Fruit fly (Drosophila melanogaster) whole organism, wandering third instar larva: ENCODE results near the gene Ak3.
A peak's percentile ranks its signal among the peaks of the same experiment; 100 is the strongest.

Experiments
- Abd-B ChIP-seq: fragments of >200 bp; optimal IDR thresholded peaks from 2 replicates; lab custom pipeline; 2017; ENCODE audit warnings: missing biosample characterization, missing genetic modification characterization
- CG32264 ChIP-seq: fragments of 200-800 bp; sonication (Bioruptor generic); optimal IDR thresholded peaks from 2 replicates; lab custom pipeline; 2016; ENCODE audit warnings: missing biosample characterization, missing genetic modification characterization
- CG9705 ChIP-seq: fragments of 200-800 bp; sonication (Bioruptor generic); optimal IDR thresholded peaks from 2 replicates; lab custom pipeline; 2018; ENCODE audit warnings: missing biosample characterization, mild to moderate bottlenecking, missing genetic modification characterization
- CrebA ChIP-seq: fragments of 200-800 bp; sonication (Bioruptor generic); optimal IDR thresholded peaks from 2 replicates; lab custom pipeline; 2016; ENCODE audit warnings: missing biosample characterization, mild to moderate bottlenecking, missing genetic modification characterization, borderline replicate concordance
- Dfd ChIP-seq: fragments of >200 bp; optimal IDR thresholded peaks from 2 replicates; lab custom pipeline; 2017; ENCODE audit warnings: missing biosample characterization, missing genetic modification characterization
- Dif ChIP-seq: fragments of 200-275, 200-300 bp; sonication (Bioruptor generic); optimal IDR thresholded peaks from 2 replicates; lab custom pipeline; 2018; ENCODE audit warnings: missing biosample characterization, missing genetic modification characterization; ENCODE audit not compliant: partially characterized antibody
- GATAd ChIP-seq: sonication (Bioruptor generic); optimal IDR thresholded peaks from 2 replicates; lab custom pipeline; 2016; ENCODE audit warnings: missing biosample characterization, missing genetic modification characterization
- HLH106 ChIP-seq: fragments of 200-800 bp; optimal IDR thresholded peaks from 3 replicates; lab custom pipeline; 2019; ENCODE audit warnings: missing biosample characterization, mild to moderate bottlenecking, missing genetic modification characterization, moderate library complexity
- Hnf4 ChIP-seq: fragments of 200-800 bp; sonication (Bioruptor generic); optimal IDR thresholded peaks from 2 replicates; lab custom pipeline; 2016; ENCODE audit warnings: missing biosample characterization, mild to moderate bottlenecking, missing genetic modification characterization
- Hr78 ChIP-seq: fragments of >200 bp; optimal IDR thresholded peaks from 2 replicates; lab custom pipeline; 2017; ENCODE audit warnings: missing biosample characterization, missing genetic modification characterization
- Hr83 ChIP-seq: fragments of 200-300 bp; sonication (Bioruptor generic); optimal IDR thresholded peaks from 2 replicates; lab custom pipeline; 2016; ENCODE audit warnings: missing biosample characterization, mild to moderate bottlenecking, missing genetic modification characterization, moderate library complexity; ENCODE audit not compliant: poor library complexity, severe bottlenecking
- Jra ChIP-seq: sonication (Bioruptor generic); optimal IDR thresholded peaks from 2 replicates; lab custom pipeline; 2016; ENCODE audit warnings: missing biosample characterization, missing genetic modification characterization
- Mio ChIP-seq: sonication (Bioruptor generic); optimal IDR thresholded peaks from 2 replicates; lab custom pipeline; 2016; ENCODE audit warnings: missing biosample characterization, missing genetic modification characterization
- Myc ChIP-seq: fragments of >200 bp; optimal IDR thresholded peaks from 2 replicates; lab custom pipeline; 2017
- N ChIP-seq: fragments of >200 bp; optimal IDR thresholded peaks from 2 replicates; lab custom pipeline; 2018; ENCODE audit warnings: missing biosample characterization, missing external identifiers, missing genetic modification characterization
- OdsH ChIP-seq: fragments of 200-800 bp; sonication (Bioruptor generic); optimal IDR thresholded peaks from 2 replicates; lab custom pipeline; 2016; ENCODE audit warnings: missing biosample characterization, mild to moderate bottlenecking, missing genetic modification characterization
- Rel ChIP-seq, 2 experiments: fragments of 200-800 bp; sonication (Bioruptor generic) in 1 of 2; optimal IDR thresholded peaks; 2 replicates in 1 of 2; 3 replicates in 1 of 2; lab custom pipeline; 2016 to 2019; ENCODE audit warnings: mild to moderate bottlenecking in 2 of 2, missing biosample characterization in 2 of 2, missing genetic modification characterization in 2 of 2, moderate library complexity in 1 of 2
- Sp1 ChIP-seq: fragments of 200-800 bp; sonication (Bioruptor generic); optimal IDR thresholded peaks from 3 replicates; lab custom pipeline; 2019; ENCODE audit warnings: missing biosample characterization, mild to moderate bottlenecking, missing genetic modification characterization, moderate library complexity
- Vsx2 ChIP-seq: fragments of 200-300, 225-300 bp; sonication (Bioruptor generic); optimal IDR thresholded peaks from 2 replicates; lab custom pipeline; 2018; ENCODE audit warnings: missing biosample characterization, missing genetic modification characterization; ENCODE audit not compliant: partially characterized antibody
- br ChIP-seq: fragments of 200-800 bp; sonication (Bioruptor generic); optimal IDR thresholded peaks from 2 replicates; lab custom pipeline; 2016; ENCODE audit warnings: missing biosample characterization, missing genetic modification characterization
- brk ChIP-seq: fragments of 200-800 bp; sonication (Bioruptor generic); optimal IDR thresholded peaks from 2 replicates; lab custom pipeline; 2016; ENCODE audit warnings: missing biosample characterization, mild to moderate bottlenecking, missing genetic modification characterization
- dl ChIP-seq, 2 experiments: fragments of 175-275, 200-275 bp in 1 of 2; fragments of 200-275 bp in 1 of 2; sonication (Bioruptor generic); optimal IDR thresholded peaks; lab custom pipeline; 2018; ENCODE audit warnings: mild to moderate bottlenecking in 2 of 2, missing biosample characterization in 2 of 2, missing genetic modification characterization in 2 of 2, moderate library complexity in 2 of 2; ENCODE audit not compliant: partially characterized antibody in 2 of 2, insufficient read depth in 1 of 2
- dmrt93B ChIP-seq: fragments of 200-800 bp; sonication (Bioruptor generic); optimal IDR thresholded peaks from 2 replicates; lab custom pipeline; 2018; ENCODE audit warnings: missing biosample characterization, mild to moderate bottlenecking, missing genetic modification characterization
- dsf ChIP-seq: sonication (Bioruptor generic); optimal IDR thresholded peaks from 2 replicates; lab custom pipeline; 2016; ENCODE audit warnings: missing biosample characterization, missing genetic modification characterization, borderline replicate concordance
- ey ChIP-seq: fragments of 200-800 bp; sonication (Bioruptor generic); optimal IDR thresholded peaks from 2 replicates; lab custom pipeline; 2016; ENCODE audit warnings: missing biosample characterization, missing genetic modification characterization
- foxo ChIP-seq, 2 experiments: fragments of 200-800 bp; sonication (Bioruptor generic); optimal IDR thresholded peaks; 2 replicates in 1 of 2; 3 replicates in 1 of 2; lab custom pipeline; 2016 to 2017; ENCODE audit warnings: missing biosample characterization in 2 of 2, missing genetic modification characterization in 2 of 2
- fru ChIP-seq: fragments of 200-800 bp; sonication (Bioruptor generic); optimal IDR thresholded peaks from 3 replicates; lab custom pipeline; 2016; ENCODE audit warnings: missing biosample characterization, mild to moderate bottlenecking, missing genetic modification characterization
- h ChIP-seq: fragments of 200-800 bp; sonication (Bioruptor generic); optimal IDR thresholded peaks from 3 replicates; lab custom pipeline; 2016; ENCODE audit warnings: missing biosample characterization, mild to moderate bottlenecking, missing genetic modification characterization
- jim ChIP-seq: fragments of 175-275, 200-325 bp; sonication (Bioruptor generic); optimal IDR thresholded peaks from 2 replicates; lab custom pipeline; 2016; ENCODE audit warnings: missing biosample characterization, mild to moderate bottlenecking, missing genetic modification characterization
- lola ChIP-seq: fragments of >200 bp; optimal IDR thresholded peaks from 2 replicates; lab custom pipeline; 2017; ENCODE audit warnings: missing biosample characterization, missing genetic modification characterization
- pan ChIP-seq: fragments of >200 bp; optimal IDR thresholded peaks from 2 replicates; lab custom pipeline; 2017
- psq ChIP-seq: fragments of 200-800 bp; sonication (Bioruptor generic); optimal IDR thresholded peaks from 3 replicates; lab custom pipeline; 2017; ENCODE audit warnings: missing biosample characterization, mild to moderate bottlenecking, missing genetic modification characterization, moderate library complexity
- rgr ChIP-seq: fragments of 200-800 bp; sonication (Bioruptor generic); optimal IDR thresholded peaks from 3 replicates; lab custom pipeline; 2016; ENCODE audit warnings: missing biosample characterization, mild to moderate bottlenecking, missing genetic modification characterization
- sage ChIP-seq: fragments of 200-800 bp; sonication (Bioruptor generic); optimal IDR thresholded peaks from 2 replicates; lab custom pipeline; 2016; ENCODE audit warnings: missing biosample characterization, mild to moderate bottlenecking, missing genetic modification characterization
- sv ChIP-seq: fragments of 200-800 bp; sonication (Bioruptor generic); optimal IDR thresholded peaks from 3 replicates; lab custom pipeline; 2016; ENCODE audit warnings: missing biosample characterization, missing genetic modification characterization
- tai ChIP-seq: sonication (Bioruptor generic); optimal IDR thresholded peaks from 2 replicates; lab custom pipeline; 2016; ENCODE audit warnings: missing biosample characterization, missing genetic modification characterization
- usp ChIP-seq: fragments of >200 bp; optimal IDR thresholded peaks from 2 replicates; lab custom pipeline; 2017; ENCODE audit warnings: missing biosample characterization, missing genetic modification characterization
- woc ChIP-seq: sonication (Bioruptor generic); optimal IDR thresholded peaks from 2 replicates; lab custom pipeline; 2016; ENCODE audit warnings: missing biosample characterization, mild to moderate bottlenecking, missing genetic modification characterization

Gene Ak3

dm6 chr3R:10872820-10873219 is 16.6 kb downstream of the Ak3 start, which contains the start of gene CG4596:
Gene CG4596 (plus strand): TSS chr3R:10873038.
- TF ChIP-seq CG32264 (no peak), br (no peak), Hr83 (GFP tag; lab: Kevin White, UChicago) (no peak), lola (GFP tag; lab: Kevin White, UChicago) (no peak), Rel (GFP tag; optimal IDR thresholded peaks at IDR 0.05; lab: Kevin White, UChicago) (no peak), Rel (tag; optimal IDR thresholded peaks at IDR 0.05; lab: Kevin White, UChicago) (no peak), foxo (GFP tag; optimal IDR thresholded peaks at IDR 0.05; lab: Kevin White, UChicago) (no peak), pan (lab: Kevin White, UChicago) (no peak), usp (GFP tag; lab: Kevin White, UChicago) (no peak), woc (GFP tag; lab: Kevin White, UChicago) (no peak), Vsx2 (GFP tag; lab: Kevin White, UChicago) (no peak)

- TF ChIP-seq dsf (GFP tag; lab: Kevin White, UChicago): no peak
- TF ChIP-seq OdsH: peak; percentile 61
- no peak for TF ChIP-seq dl (GFP tag; optimal IDR thresholded peaks at IDR 0.05; lab: Kevin White, UChicago; ENCODE audit: insufficient read depth in 1 of 2, partially characterized antibody in 2 of 2)
- TF ChIP-seq fru (GFP tag; lab: Kevin White, UChicago): peak; percentile 23
- peak; percentile 53 for TF ChIP-seq CG9705 (GFP tag; lab: Kevin White, UChicago)
- peak in 1 of 2 experiments; percentile 76 for TF ChIP-seq foxo (GFP tag; optimal IDR thresholded peaks at IDR 0.05; lab: Kevin White, UChicago)
- TF ChIP-seq Mio (GFP tag; lab: Kevin White, UChicago): no peak
- TF ChIP-seq sage (GFP tag; lab: Kevin White, UChicago): no peak
- TF ChIP-seq Rel (GFP tag; optimal IDR thresholded peaks at IDR 0.05; lab: Kevin White, UChicago): no peak
- peak; percentile 42 for TF ChIP-seq Rel (tag; optimal IDR thresholded peaks at IDR 0.05; lab: Kevin White, UChicago)
- TF ChIP-seq lola (GFP tag; lab: Kevin White, UChicago): no peak
- TF ChIP-seq Myc (lab: Kevin White, UChicago): no peak
- peak; percentile 80 for TF ChIP-seq Vsx2 (GFP tag; lab: Kevin White, UChicago)
- TF ChIP-seq br: peak; percentile 50
- peak; percentile 68 for TF ChIP-seq Sp1
- peak; percentile 15 for TF ChIP-seq dmrt93B (GFP tag; lab: Kevin White, UChicago)
- no peak for TF ChIP-seq jim (GFP tag; lab: Kevin White, UChicago)
- TF ChIP-seq woc (GFP tag; lab: Kevin White, UChicago): peak; percentile 62
- no peak for TF ChIP-seq usp (GFP tag; lab: Kevin White, UChicago)
- peak; percentile 58 for TF ChIP-seq rgr (GFP tag; lab: Kevin White, UChicago)
- TF ChIP-seq CG32264: no peak
- no peak for TF ChIP-seq CrebA
- no peak for TF ChIP-seq brk (GFP tag; lab: Kevin White, UChicago)
- peak; percentile 56 for TF ChIP-seq HLH106 (tag; lab: Kevin White, UChicago)
- TF ChIP-seq Dif: no peak
- TF ChIP-seq h (GFP tag; lab: Kevin White, UChicago): peak; percentile 72
- TF ChIP-seq Hr78 (GFP tag; lab: Kevin White, UChicago): no peak
- TF ChIP-seq Abd-B (GFP tag; lab: Kevin White, UChicago): no peak
- TF ChIP-seq GATAd: no peak
- TF ChIP-seq Hnf4 (GFP tag; lab: Kevin White, UChicago): peak; percentile 67
- TF ChIP-seq pan (lab: Kevin White, UChicago): no peak
- peak; percentile 36 for TF ChIP-seq ey (GFP tag; lab: Kevin White, UChicago)
- TF ChIP-seq psq (GFP tag; lab: Kevin White, UChicago): peak; percentile 57
- TF ChIP-seq Dfd (GFP tag; lab: Kevin White, UChicago): no peak
- peak; percentile 13 for TF ChIP-seq Jra (GFP tag; lab: Kevin White, UChicago)
- TF ChIP-seq sv (GFP tag; lab: Kevin White, UChicago): peak; percentile 2
- TF ChIP-seq tai (GFP tag; lab: Kevin White, UChicago): no peak
- no peak for TF ChIP-seq N (GFP tag; lab: Kevin White, UChicago)
- peak; percentile 15 for TF ChIP-seq Hr83 (GFP tag; lab: Kevin White, UChicago)
- TF ChIP-seq, all 38 proteins: peak for 19
Measured at dm6 chr3R:10872148-10872783, 17.1 kb downstream of the Ak3 start, which contains the start of gene Fdh. Gene Fdh (minus strand): TSS chr3R:10872381.
